Worm (Caenorhabditis elegans) whole organism, young adult: Measurements from ENCODE around the gene kin-5.

Source experiments
- F49E8.2 ChIP-seq: sonication (generic microtip); optimal IDR thresholded peaks from 3 replicates; lab custom pipeline; 2017; ENCODE audit warnings: missing genetic modification characterization, mild to moderate bottlenecking, missing compliant biosample characterization, antibody characterized with exemption, moderate library complexity; ENCODE audit not compliant: insufficient read depth
- let-607 ChIP-seq, 2 experiments: fragments of 200-800 bp in 1 of 2; sonication (Bioruptor generic) in 1 of 2; sonication (generic microtip) in 1 of 2; optimal IDR thresholded peaks; 2 replicates each; lab custom pipeline; 2016 to 2018; ENCODE audit warnings: mild to moderate bottlenecking in 2 of 2, missing compliant biosample characterization in 2 of 2, missing genetic modification characterization in 2 of 2, moderate library complexity in 2 of 2, missing genotype in 1 of 2
- mel-28 ChIP-seq: sonication (generic microtip); optimal IDR thresholded peaks from 2 replicates; lab custom pipeline; 2016; ENCODE audit warnings: borderline replicate concordance, mild to moderate bottlenecking, missing genetic modification characterization, missing compliant biosample characterization
- unc-62 ChIP-seq: fragments of 150-350 bp; optimal IDR thresholded peaks from 2 replicates; lab custom pipeline; 2014; ENCODE audit warnings: missing biosample characterization, missing genetic modification reagents, missing genetic modification characterization

DNA sequence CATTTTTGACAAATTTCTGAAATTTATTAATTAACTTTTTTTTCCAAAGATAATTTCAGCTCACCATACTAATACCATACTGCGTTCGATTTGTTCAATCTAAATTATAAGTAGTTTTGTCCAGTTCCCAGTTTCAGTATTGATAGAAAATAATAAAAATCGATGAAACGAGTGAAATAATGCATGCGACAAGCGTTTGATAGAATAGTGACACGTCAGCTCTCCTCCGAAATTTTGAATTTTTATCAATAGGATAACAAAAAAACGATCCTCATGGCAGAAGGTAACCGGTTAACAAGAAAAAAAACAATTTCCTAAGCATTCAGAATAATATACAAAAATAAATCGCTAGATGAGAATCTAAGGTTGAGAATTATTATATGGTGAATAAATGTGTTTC is 32.8 kb upstream of the kin-5 start, which contains the start of gene C47E12.3:
- no peak for TF ChIP-seq mel-28 (tag; lab: Kevin White, UChicago)
- no peak for TF ChIP-seq unc-62
- no peak for TF ChIP-seq F49E8.2 (tag; lab: Kevin White, UChicago)
- no peak for TF ChIP-seq let-607 (tag; optimal IDR thresholded peaks at IDR 0.05; lab: Kevin White, UChicago)
